Worm (Caenorhabditis elegans) whole organism, L4/young adult: Measurements from ENCODE around the gene srz-11.
"Not testable (repeated sequence)": the region's sequence is repeated elsewhere in the genome, so short reads cannot be mapped to it uniquely, and the experiment has no call there.

Experiments
- W03F9.2 ChIP-seq: fragments of 150-350 bp; optimal IDR thresholded peaks from 2 replicates; lab custom pipeline; 2014; ENCODE audit warnings: missing biosample characterization, missing genetic modification characterization
- dao-5 ChIP-seq: sonication (generic microtip); optimal IDR thresholded peaks from 2 replicates; lab custom pipeline; 2016; ENCODE audit warnings: missing genotype, missing genetic modification characterization, moderate library complexity, missing compliant biosample characterization
- him-1 ChIP-seq: sonication (generic microtip); optimal IDR thresholded peaks from 2 replicates; lab custom pipeline; 2016; ENCODE audit warnings: missing genotype, missing genetic modification reagents, missing genetic modification characterization, missing compliant biosample characterization

The srz-11 gene

ce11 chrV:15187083-15188057, 24.5 kb downstream of the srz-11 start, which contains the start of the genes cyn-7 and bath-36:
TSS of gene cyn-7 (minus strand) at chrV:15187378.
TSS of gene bath-36 (plus strand) at chrV:15187888.
- TF ChIP-seq him-1 (tag; lab: Kevin White, UChicago) (no peak), W03F9.2 (tag; lab: Kevin White, UChicago) (peak; percentile 51)

- no peak for TF ChIP-seq dao-5 (tag; lab: Kevin White, UChicago)
- no peak for TF ChIP-seq him-1 (tag; lab: Kevin White, UChicago)
- TF ChIP-seq W03F9.2 (tag; lab: Kevin White, UChicago): peak; percentile 92
Measured at ce11 chrV:15189567-15189966, 26.7 kb downstream of the srz-11 start, which contains the start of gene cyn-3. TSS of gene cyn-3 (plus strand) at chrV:15189927.

- TF ChIP-seq W03F9.2 (tag; lab: Kevin White, UChicago) (peak; percentile 43), dao-5 (tag; lab: Kevin White, UChicago) (peak; percentile 95), him-1 (tag; lab: Kevin White, UChicago) (no peak)
Measured at ce11 chrV:15190903-15191302, 28.0 kb downstream of the srz-11 start, which contains the start of gene Y75B12B.11. TSS of gene Y75B12B.11 (plus strand) at chrV:15191296.

- TF ChIP-seq him-1 (tag; lab: Kevin White, UChicago) (no peak), W03F9.2 (tag; lab: Kevin White, UChicago) (no peak)
Measured at ce11 chrV:15191971-15192370, 29.1 kb downstream of the srz-11 start.

ce11 chrV:15192377-15192776, 29.5 kb downstream of the srz-11 start, which contains the start of gene plc-2:
TSS of gene plc-2 (plus strand) at chrV:15192572.
- TF ChIP-seq dao-5 (tag; lab: Kevin White, UChicago) (no peak), W03F9.2 (tag; lab: Kevin White, UChicago) (no peak), him-1 (tag; lab: Kevin White, UChicago) (no peak)

ce11 chrV:15193909-15194308, 31.0 kb downstream of the srz-11 start, which contains the start of gene Y75B12B.13:
TSS of gene Y75B12B.13 (minus strand) at chrV:15194009.
- no peak for TF ChIP-seq him-1 (tag; lab: Kevin White, UChicago)
- TF ChIP-seq W03F9.2 (tag; lab: Kevin White, UChicago): no peak
- no peak for TF ChIP-seq dao-5 (tag; lab: Kevin White, UChicago)

- TF ChIP-seq dao-5 (tag; lab: Kevin White, UChicago): no peak
- no peak for TF ChIP-seq him-1 (tag; lab: Kevin White, UChicago)
- no peak for TF ChIP-seq W03F9.2 (tag; lab: Kevin White, UChicago)
Measured at ce11 chrV:15197955-15198354, 35.1 kb downstream of the srz-11 start, which contains the start of gene srw-1. TSS of gene srw-1 (plus strand) at chrV:15198255.

DNA sequence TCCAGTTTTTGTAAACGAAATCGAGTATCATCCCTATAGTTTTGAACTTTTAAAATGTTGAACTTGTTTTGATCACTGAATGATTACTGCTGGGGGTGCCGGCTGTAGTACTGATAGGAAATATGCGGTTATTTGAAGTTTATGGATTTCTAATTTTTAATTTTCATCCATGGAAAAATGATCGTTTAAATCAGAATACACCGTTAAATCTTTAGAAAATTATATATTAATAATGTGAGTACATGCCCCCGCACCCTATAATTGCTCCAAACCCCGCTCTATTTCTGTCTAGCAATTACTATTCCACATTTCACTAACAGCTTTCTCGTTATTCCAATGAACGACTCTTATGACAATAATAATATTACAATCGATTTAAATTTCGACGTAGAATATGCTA, 36.9 kb downstream of the srz-11 start, which contains the start of gene Y75B12B.10:
Gene Y75B12B.10 (plus strand): TSS at position 301 of the 400 bp plus-strand sequence.
- TF ChIP-seq dao-5 (tag; lab: Kevin White, UChicago) (no peak), him-1 (tag; lab: Kevin White, UChicago) (no peak), W03F9.2 (tag; lab: Kevin White, UChicago) (no peak)

- not testable (repeated sequence) for TF ChIP-seq him-1, W03F9.2, dao-5 (tag; lab: Kevin White, UChicago)
Measured at ce11 chrV:15207681-15208080, 44.8 kb downstream of the srz-11 start, which contains the start of gene C41G6.12. TSS of gene C41G6.12 (minus strand) at chrV:15207781.

DNA sequence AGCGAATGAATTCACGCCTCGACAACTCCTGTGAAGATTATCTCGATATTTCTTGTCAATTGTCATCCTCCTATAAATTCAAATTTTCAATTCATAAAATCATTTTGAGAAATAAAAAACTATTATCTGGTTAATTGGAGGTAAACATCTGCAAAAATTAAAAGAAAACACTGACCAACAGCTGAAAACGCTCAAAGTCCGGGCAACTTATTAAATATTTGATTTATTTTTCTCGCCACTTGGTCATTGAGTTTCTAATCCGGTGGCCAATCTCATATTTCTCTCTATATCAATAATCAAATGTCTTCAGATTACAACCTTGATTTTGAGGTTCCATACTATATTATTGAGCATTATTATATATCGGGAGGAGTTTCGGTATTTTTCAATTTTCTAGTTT, 49.0 kb downstream of the srz-11 start, which contains the start of gene sri-24:
Gene sri-24 (plus strand): TSS at position 301 of the 400 bp plus-strand sequence.
- not testable (repeated sequence) for TF ChIP-seq W03F9.2, him-1, dao-5 (tag; lab: Kevin White, UChicago)
